Worm (Caenorhabditis elegans): ENCODE results near the gene K09A9.8.

- TF ChIP-seq pes-1 (GFP tag; IDR thresholded peaks at IDR 0.05) (no peak), ama-1 (optimal IDR thresholded peaks at IDR 0.05) (no peak), tbx-37 (GFP tag; conservative IDR thresholded peaks at IDR 0.05) (no peak), ceh-36 (tag; optimal IDR thresholded peaks at IDR 0.05) (no peak), flt-1 (GFP tag; IDR thresholded peaks at IDR 0.05) (no peak), hnd-1 (tag; optimal IDR thresholded peaks at IDR 0.05) (no peak), tra-4 (tag; optimal IDR thresholded peaks at IDR 0.05) (no peak), ets-7 (tag; optimal IDR thresholded peaks at IDR 0.05) (no peak), scrt-1 (GFP tag; IDR thresholded peaks at IDR 0.05) (no peak), aly-1 (tag; optimal IDR thresholded peaks at IDR 0.05) (no peak), sea-1 (GFP tag; conservative IDR thresholded peaks at IDR 0.05) (no peak), hmg-4 (GFP tag; optimal IDR thresholded peaks at IDR 0.05) (no peak), hmbx-1 (tag; optimal IDR thresholded peaks at IDR 0.05) (no peak), ceh-13 (GFP tag; optimal IDR thresholded peaks at IDR 0.05) (no peak)
These were observed 30.8 kb upstream of the K09A9.8 start for ce11 chrX:15627814-15628213.
